Worm (Caenorhabditis elegans): ENCODE data around the gene srv-5.

DNA sequence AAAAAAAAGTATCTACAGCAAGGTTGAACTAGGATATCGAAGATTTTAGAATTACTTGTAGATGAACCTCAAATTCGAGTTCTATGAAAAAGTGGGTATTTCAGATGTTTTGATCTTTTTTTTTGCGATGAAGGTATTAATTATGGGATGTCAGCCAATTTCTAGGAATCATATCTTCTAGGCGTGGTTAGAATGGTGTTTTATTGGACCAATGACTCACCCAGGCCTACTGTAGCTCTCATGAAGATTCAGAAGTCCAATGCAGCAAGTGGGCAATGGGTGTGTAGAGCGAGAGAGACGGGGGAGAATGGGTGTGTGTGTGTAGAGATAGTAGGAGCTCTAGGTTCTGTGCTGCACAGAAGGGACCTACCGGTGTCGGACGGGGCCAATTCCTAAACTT is 29.9 kb upstream of the srv-5 start:
- TF ChIP-seq cog-1 (tag; optimal IDR thresholded peaks at IDR 0.05) (no peak), T22C8.4 (GFP tag; IDR thresholded peaks at IDR 0.05) (no peak), flt-1 (GFP tag; IDR thresholded peaks at IDR 0.05) (0 out of 2 replicates have a peak, but pooled peaks have one; percentile 17), ztf-29 (GFP tag; IDR thresholded peaks at IDR 0.05) (no peak), klf-2 (GFP tag; conservative IDR thresholded peaks at IDR 0.05) (no peak), ztf-23 (GFP tag; IDR thresholded peaks at IDR 0.05) (0 out of 2 replicates have a peak, but pooled peaks have one; percentile 26), ref-1 (GFP tag; conservative IDR thresholded peaks at IDR 0.05) (no peak), med-1 (GFP tag; optimal IDR thresholded peaks at IDR 0.05; ENCODE audit: insufficient read depth) (no peak), tab-1 (GFP tag; IDR thresholded peaks at IDR 0.05) (no peak)

All from whole organism, midembryonic.